Worm (Caenorhabditis elegans) whole organism, L2 larva: ENCODE measurements around the gene rnf-121.

Experiments used
- C34F6.9 ChIP-seq: fragments of 150-350 bp; optimal IDR thresholded peaks from 2 replicates; lab custom pipeline; 2014; ENCODE audit warnings: missing biosample characterization, missing genetic modification characterization
- F13H6.1 ChIP-seq: sonication (generic microtip); optimal IDR thresholded peaks from 2 replicates; lab custom pipeline; 2016; ENCODE audit warnings: missing genetic modification characterization, missing compliant biosample characterization
- Y55F3AM.14 ChIP-seq: fragments of 200-800 bp; sonication (Bioruptor generic); optimal IDR thresholded peaks from 2 replicates; lab custom pipeline; 2018; ENCODE audit warnings: mild to moderate bottlenecking, missing genetic modification characterization, missing compliant biosample characterization
- ZK546.5 ChIP-seq: sonication (generic microtip); optimal IDR thresholded peaks from 2 replicates; lab custom pipeline; 2017; ENCODE audit warnings: missing biosample characterization, missing genetic modification characterization
- aly-2 ChIP-seq: fragments of 150-350 bp; optimal IDR thresholded peaks from 2 replicates; lab custom pipeline; 2014; ENCODE audit warnings: missing biosample characterization, missing genetic modification characterization
- ama-1 ChIP-seq: fragments of 150-350 bp; optimal IDR thresholded peaks from 2 replicates; lab custom pipeline; 2018; ENCODE audit warnings: inconsistent platforms
- blmp-1 ChIP-seq: sonication (generic microtip); optimal IDR thresholded peaks from 2 replicates; lab custom pipeline; 2017; ENCODE audit warnings: missing genetic modification characterization, mild to moderate bottlenecking, missing compliant biosample characterization, antibody characterized with exemption, moderate library complexity; ENCODE audit not compliant: insufficient read depth
- ceh-16 ChIP-seq: fragments of 150-350 bp; optimal IDR thresholded peaks from 2 replicates; lab custom pipeline; 2014; ENCODE audit warnings: missing biosample characterization, missing genetic modification characterization
- crh-2 ChIP-seq: sonication (generic microtip); optimal IDR thresholded peaks from 2 replicates; lab custom pipeline; 2017; ENCODE audit warnings: missing biosample characterization, missing genetic modification characterization
- egl-27 ChIP-seq: sonication (generic microtip); optimal IDR thresholded peaks from 3 replicates; lab custom pipeline; 2017; ENCODE audit warnings: missing biosample characterization, missing genetic modification reagents, missing genetic modification characterization
- elt-1 ChIP-seq: fragments of 150-350 bp; optimal IDR thresholded peaks from 2 replicates; lab custom pipeline; 2014; ENCODE audit warnings: missing biosample characterization, missing genetic modification characterization
- elt-3 ChIP-seq: sonication (generic microtip); optimal IDR thresholded peaks from 2 replicates; lab custom pipeline; 2017; ENCODE audit warnings: missing biosample characterization, missing genetic modification characterization
- fos-1 ChIP-seq: fragments of 150-350 bp; optimal IDR thresholded peaks from 2 replicates; lab custom pipeline; 2014; ENCODE audit warnings: missing biosample characterization, missing genetic modification characterization
- gmeb-1 ChIP-seq: fragments of 150-350 bp; optimal IDR thresholded peaks from 2 replicates; lab custom pipeline; 2014; ENCODE audit warnings: missing biosample characterization, missing genetic modification characterization
- lin-13 ChIP-seq: fragments of 150-350 bp; optimal IDR thresholded peaks from 2 replicates; lab custom pipeline; 2014; ENCODE audit warnings: missing biosample characterization, missing genetic modification reagents, missing genetic modification characterization
- lin-39 ChIP-seq: fragments of 150-350 bp; optimal IDR thresholded peaks from 2 replicates; lab custom pipeline; 2014; ENCODE audit warnings: missing biosample characterization, missing genetic modification reagents, missing genetic modification characterization
- lsy-2 ChIP-seq, 2 experiments: fragments of 150-350 bp in 1 of 2; sonication (generic microtip) in 1 of 2; optimal IDR thresholded peaks; 2 replicates each; lab custom pipeline; 2014 to 2017; ENCODE audit warnings: missing biosample characterization in 2 of 2, missing genetic modification characterization in 2 of 2
- mab-5 ChIP-seq: fragments of 150-350 bp; optimal IDR thresholded peaks from 2 replicates; lab custom pipeline; 2014; ENCODE audit warnings: missing biosample characterization, missing genetic modification characterization
- mbf-1 ChIP-seq: sonication (generic microtip); optimal IDR thresholded peaks from 2 replicates; lab custom pipeline; 2017; ENCODE audit warnings: missing biosample characterization, missing genetic modification characterization
- nhr-10 ChIP-seq: sonication (generic microtip); optimal IDR thresholded peaks from 2 replicates; lab custom pipeline; 2017; ENCODE audit warnings: missing biosample characterization, missing genetic modification characterization
- nhr-11 ChIP-seq: fragments of 150-350 bp; optimal IDR thresholded peaks from 2 replicates; lab custom pipeline; 2014; ENCODE audit warnings: missing biosample characterization, missing genetic modification characterization
- nhr-129 ChIP-seq: fragments of 150-350 bp; optimal IDR thresholded peaks from 2 replicates; lab custom pipeline; 2014; ENCODE audit warnings: missing biosample characterization, missing genetic modification characterization
- nhr-21 ChIP-seq: fragments of 150-350 bp; optimal IDR thresholded peaks from 2 replicates; lab custom pipeline; 2014; ENCODE audit warnings: missing biosample characterization, missing genetic modification characterization
- nhr-23 ChIP-seq: fragments of 150-350 bp; optimal IDR thresholded peaks from 2 replicates; lab custom pipeline; 2014; ENCODE audit warnings: missing biosample characterization, missing genetic modification reagents, missing genetic modification characterization
- nhr-237 ChIP-seq: fragments of 150-350 bp; optimal IDR thresholded peaks from 2 replicates; lab custom pipeline; 2014; ENCODE audit warnings: missing biosample characterization, missing genetic modification characterization
- nhr-25 ChIP-seq: fragments of 150-350 bp; sonication (generic microtip); optimal IDR thresholded peaks from 3 replicates; lab custom pipeline; 2014; ENCODE audit warnings: missing biosample characterization, missing genetic modification characterization
- nhr-6 ChIP-seq: fragments of 150-350 bp; optimal IDR thresholded peaks from 2 replicates; lab custom pipeline; 2014; ENCODE audit warnings: missing biosample characterization, missing genetic modification characterization
- nhr-77 ChIP-seq: fragments of 150-350 bp; optimal IDR thresholded peaks from 2 replicates; lab custom pipeline; 2014; ENCODE audit warnings: missing biosample characterization, missing genetic modification characterization
- peb-1 ChIP-seq: fragments of 150-350 bp; optimal IDR thresholded peaks from 2 replicates; lab custom pipeline; 2014; ENCODE audit warnings: missing biosample characterization, missing genetic modification characterization
- sem-4 ChIP-seq: fragments of 150-350 bp; optimal IDR thresholded peaks from 2 replicates; lab custom pipeline; 2014; ENCODE audit warnings: missing biosample characterization, missing genetic modification reagents, missing genetic modification characterization
- skn-1 ChIP-seq: sonication (generic microtip); optimal IDR thresholded peaks from 2 replicates; lab custom pipeline; 2017; ENCODE audit warnings: missing biosample characterization, missing genetic modification characterization
- sma-3 ChIP-seq: sonication (generic microtip); optimal IDR thresholded peaks from 2 replicates; lab custom pipeline; 2016; ENCODE audit warnings: missing genetic modification reagents, missing genetic modification characterization, missing compliant biosample characterization
- sma-9 ChIP-seq, 2 experiments: fragments of 150-350 bp in 1 of 2; sonication (generic microtip) in 1 of 2; optimal IDR thresholded peaks; 2 replicates each; lab custom pipeline; 2014 to 2016; ENCODE audit warnings: missing genetic modification characterization in 2 of 2, mild to moderate bottlenecking in 1 of 2, missing biosample characterization in 1 of 2, missing compliant biosample characterization in 1 of 2, missing genetic modification reagents in 1 of 2, moderate library complexity in 1 of 2
- snpc-4 ChIP-seq: fragments of 150-350 bp; optimal IDR thresholded peaks from 2 replicates; lab custom pipeline; 2014; ENCODE audit warnings: missing biosample characterization, missing genetic modification characterization
- unc-39 ChIP-seq: fragments of 150-350 bp; optimal IDR thresholded peaks from 2 replicates; lab custom pipeline; 2014; ENCODE audit warnings: missing biosample characterization, missing genetic modification characterization
- unc-55 ChIP-seq: fragments of 150-350 bp; sonication (generic microtip); optimal IDR thresholded peaks from 3 replicates; lab custom pipeline; 2014; ENCODE audit warnings: missing biosample characterization, missing genetic modification reagents, missing genetic modification characterization
- zag-1 ChIP-seq: fragments of 150-350 bp; optimal IDR thresholded peaks from 2 replicates; lab custom pipeline; 2014; ENCODE audit warnings: missing biosample characterization, missing genetic modification characterization
- ztf-1 ChIP-seq: fragments of 200-800 bp; sonication (Bioruptor generic); conservative IDR thresholded peaks from 2 replicates; pipeline ENCODE4 v1.3.6; 2022; ENCODE audit warnings: missing genetic modification characterization, missing compliant biosample characterization
- ztf-11 ChIP-seq: sonication (generic microtip); optimal IDR thresholded peaks from 2 replicates; lab custom pipeline; 2017; ENCODE audit warnings: missing biosample characterization, missing genetic modification characterization
- ztf-4 ChIP-seq: fragments of 150-350 bp; optimal IDR thresholded peaks from 2 replicates; lab custom pipeline; 2014; ENCODE audit warnings: missing biosample characterization, missing genetic modification characterization

The rnf-121 gene

ce11 chrIII:4196301-4196987 is 25.7 kb upstream of the rnf-121 start (continued):
- TF ChIP-seq nhr-129 (tag; lab: Kevin White, UChicago): peak; percentile 58
- TF ChIP-seq nhr-237 (tag; lab: Kevin White, UChicago): no peak
- no peak for TF ChIP-seq zag-1 (tag; lab: Kevin White, UChicago)
- peak; percentile 25 for TF ChIP-seq fos-1 (tag; lab: Kevin White, UChicago)
- no peak for TF ChIP-seq mbf-1 (tag; lab: Kevin White, UChicago)
- TF ChIP-seq elt-1 (tag; lab: Kevin White, UChicago): no peak

DNA sequence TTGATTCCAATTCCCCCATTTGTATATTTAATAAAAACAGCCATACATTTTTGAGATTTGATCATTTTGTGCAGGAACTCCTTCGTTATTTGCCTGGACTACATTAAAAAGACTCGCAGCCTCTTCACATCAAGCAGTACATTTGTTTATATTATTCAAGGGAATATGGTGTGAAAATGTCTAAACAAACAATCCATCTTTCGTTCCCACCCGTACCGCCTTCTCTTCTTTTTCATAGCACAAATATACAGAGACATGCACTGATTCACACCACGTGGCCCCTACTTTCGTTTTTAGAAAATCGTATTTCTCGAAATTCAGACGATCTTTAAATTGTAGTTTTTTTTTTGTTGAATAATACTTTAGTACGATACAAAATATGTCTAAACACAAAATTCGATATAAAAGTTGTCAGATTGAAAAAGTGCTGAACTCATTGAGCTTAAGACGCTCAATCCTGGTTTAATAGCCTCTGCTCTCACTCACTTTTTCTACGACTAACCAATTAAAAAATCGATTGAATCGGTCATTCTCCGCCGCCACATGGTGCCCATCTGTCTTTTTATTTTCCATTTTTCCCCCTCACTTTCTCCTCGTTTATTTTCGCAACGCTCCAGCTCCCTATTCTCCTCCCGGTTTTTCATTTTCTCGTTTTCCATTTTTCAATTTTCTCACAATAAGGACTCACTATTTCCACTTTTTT is 24.7 kb upstream of the rnf-121 start:
- TF ChIP-seq ama-1: peak; percentile 91
- peak; percentile 44 to 70 for TF ChIP-seq lsy-2 (tag; optimal IDR thresholded peaks at IDR 0.05; lab: Kevin White, UChicago)
- TF ChIP-seq gmeb-1 (tag; lab: Kevin White, UChicago): peak; percentile 50
- TF ChIP-seq aly-2: no peak
- TF ChIP-seq F13H6.1 (tag; lab: Kevin White, UChicago): peak; percentile 21
- TF ChIP-seq nhr-21 (tag; lab: Kevin White, UChicago): peak; percentile 82
- peak; percentile 38 for TF ChIP-seq nhr-25
- TF ChIP-seq nhr-129 (tag; lab: Kevin White, UChicago): peak; percentile 56
- peak; percentile 28 for TF ChIP-seq nhr-6 (tag; lab: Kevin White, UChicago)
- TF ChIP-seq zag-1 (tag; lab: Kevin White, UChicago): peak; percentile 10
- peak; percentile 38 for TF ChIP-seq Y55F3AM.14
- TF ChIP-seq sma-3 (GFP tag; lab: Kevin White, UChicago): peak; percentile 30
- no peak for TF ChIP-seq blmp-1 (tag; lab: Kevin White, UChicago)
- peak; percentile 31 for TF ChIP-seq unc-55 (GFP tag; lab: Kevin White, UChicago)
- no peak for TF ChIP-seq mbf-1 (tag; lab: Kevin White, UChicago)
- peak; percentile 88 for TF ChIP-seq ztf-4 (tag; lab: Kevin White, UChicago)
- peak; percentile 68 for TF ChIP-seq lin-13
- TF ChIP-seq peb-1 (tag; lab: Kevin White, UChicago): no peak
- TF ChIP-seq fos-1 (tag; lab: Kevin White, UChicago): peak; percentile 5
- peak; percentile 72 for TF ChIP-seq crh-2 (tag; lab: Kevin White, UChicago)
- TF ChIP-seq nhr-23 (tag; lab: Kevin White, UChicago): no peak
- no peak for TF ChIP-seq mab-5 (tag; lab: Kevin White, UChicago)
- peak; percentile 40 for TF ChIP-seq sma-9 (GFP tag; optimal IDR thresholded peaks at IDR 0.05; lab: Kevin White, UChicago)
- TF ChIP-seq sma-9 (tag; optimal IDR thresholded peaks at IDR 0.05; lab: Kevin White, UChicago): no peak
- no peak for TF ChIP-seq snpc-4 (tag; lab: Kevin White, UChicago)

DNA sequence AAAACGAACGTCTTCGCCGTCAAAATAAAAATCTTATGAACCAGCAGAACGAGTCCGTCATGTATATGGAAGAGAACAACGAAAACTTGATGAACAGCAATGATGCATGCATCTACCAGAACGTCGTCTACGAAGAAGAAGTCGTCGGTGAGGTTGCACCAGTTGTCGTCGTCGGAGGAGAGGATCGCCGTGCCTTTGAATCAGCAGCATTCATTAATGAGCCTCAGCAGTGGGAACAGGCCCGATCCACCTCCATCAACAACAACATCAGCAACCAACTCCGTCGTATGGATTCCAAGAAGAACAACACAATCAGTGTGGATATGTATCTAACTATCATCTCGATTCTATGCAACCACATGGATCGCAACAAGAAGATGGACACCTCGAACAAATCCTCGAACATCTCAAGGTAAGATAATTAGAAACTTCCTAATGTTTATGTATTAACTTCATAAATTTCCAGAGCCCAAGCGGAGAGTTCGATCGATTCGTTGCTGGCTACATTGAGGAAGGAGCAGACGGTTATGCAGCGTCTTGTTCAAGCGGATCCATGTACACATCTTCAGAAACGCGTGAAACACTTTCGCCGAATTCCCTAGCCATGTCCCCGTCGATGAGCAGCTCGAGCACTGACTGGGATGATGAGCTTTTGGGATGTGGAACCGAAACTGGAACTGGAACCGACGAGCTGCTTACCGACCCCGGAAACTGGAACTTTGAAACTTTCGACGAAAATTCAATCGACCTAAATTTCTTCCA is 23.8 kb upstream of the rnf-121 start:
- no peak for TF ChIP-seq nhr-10
- peak; percentile 19 for TF ChIP-seq lin-13
- TF ChIP-seq unc-55 (GFP tag; lab: Kevin White, UChicago): no peak
- no peak for TF ChIP-seq sma-9 (GFP tag; optimal IDR thresholded peaks at IDR 0.05; lab: Kevin White, UChicago)
- TF ChIP-seq sma-9 (tag; optimal IDR thresholded peaks at IDR 0.05; lab: Kevin White, UChicago): no peak
- TF ChIP-seq, all 48 proteins: peak for 1

DNA sequence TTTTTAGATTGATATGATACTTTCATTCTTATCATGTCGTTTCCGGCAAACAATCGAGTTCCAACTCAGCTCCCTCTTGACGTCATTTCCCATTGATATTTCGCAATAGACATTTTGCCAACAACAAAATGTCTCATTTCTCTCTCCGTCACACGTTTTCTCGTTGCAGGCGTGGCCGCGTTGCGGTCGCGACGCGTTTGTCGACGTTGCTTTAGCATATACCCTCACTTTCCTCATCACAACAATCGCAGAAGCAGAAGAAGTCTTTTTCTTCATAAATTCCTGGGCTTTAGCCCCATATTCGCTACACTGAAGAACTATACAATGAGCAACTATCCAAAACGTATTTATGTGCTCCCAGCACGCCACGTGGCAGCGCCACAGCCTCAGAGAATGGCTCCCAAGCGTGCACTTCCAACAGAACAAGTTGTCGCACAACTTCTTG is 22.9 kb upstream of the rnf-121 start, which contains the start of gene xbp-1:
Gene xbp-1, plus strand, starts transcription at position 151 of the 445 bp plus-strand sequence.
- peak; percentile 92 for TF ChIP-seq ztf-4 (tag; lab: Kevin White, UChicago)
- peak; percentile 74 for TF ChIP-seq zag-1 (tag; lab: Kevin White, UChicago)
- TF ChIP-seq ZK546.5 (tag; lab: Kevin White, UChicago): no peak
- peak; percentile 67 for TF ChIP-seq gmeb-1 (tag; lab: Kevin White, UChicago)
- no peak for TF ChIP-seq elt-3
- TF ChIP-seq lin-13: peak; percentile 85
- TF ChIP-seq sem-4: peak; percentile 80
- no peak for TF ChIP-seq elt-1 (tag; lab: Kevin White, UChicago)
- TF ChIP-seq lsy-2 (tag; optimal IDR thresholded peaks at IDR 0.05; lab: Kevin White, UChicago): peak; percentile 70 to 90
- peak; percentile 99 for TF ChIP-seq C34F6.9 (tag; lab: Kevin White, UChicago)
- no peak for TF ChIP-seq nhr-237 (tag; lab: Kevin White, UChicago)
- no peak for TF ChIP-seq nhr-11 (tag; lab: Kevin White, UChicago)
- no peak for TF ChIP-seq unc-39 (tag; lab: Kevin White, UChicago)
- TF ChIP-seq mab-5 (tag; lab: Kevin White, UChicago): peak; percentile 55
- TF ChIP-seq ceh-16 (tag; lab: Kevin White, UChicago): no peak
- peak; percentile 89 for TF ChIP-seq F13H6.1 (tag; lab: Kevin White, UChicago)
- TF ChIP-seq mbf-1 (tag; lab: Kevin White, UChicago): no peak
- no peak for TF ChIP-seq nhr-77
- TF ChIP-seq nhr-23 (tag; lab: Kevin White, UChicago): no peak
- TF ChIP-seq ztf-11 (tag; lab: Kevin White, UChicago): no peak
- peak; percentile 100 for TF ChIP-seq crh-2 (tag; lab: Kevin White, UChicago)
- TF ChIP-seq ama-1: peak; percentile 92
- TF ChIP-seq ztf-1 (GFP tag; lab: Robert Waterston, UW): no peak
- peak; percentile 87 for TF ChIP-seq egl-27 (tag; lab: Kevin White, UChicago)
- no peak for TF ChIP-seq lin-39 (tag; lab: Kevin White, UChicago)
- peak; percentile 99 for TF ChIP-seq fos-1 (tag; lab: Kevin White, UChicago)
- TF ChIP-seq skn-1: peak; percentile 85
- TF ChIP-seq unc-55 (GFP tag; lab: Kevin White, UChicago): peak; percentile 96
- peak; percentile 52 for TF ChIP-seq snpc-4 (tag; lab: Kevin White, UChicago)
